Worm (Caenorhabditis elegans) whole organism, young adult: Measurements from ENCODE around the gene ben-1.
A peak's percentile ranks its signal among the peaks of the same experiment; 100 is the strongest.

Experiments
- C06A6.2 ChIP-seq: fragments of 200-800 bp; sonication (Bioruptor generic); conservative IDR thresholded peaks from 2 replicates; pipeline ENCODE4 v1.3.6; 2022; ENCODE audit warnings: missing genetic modification characterization, missing compliant biosample characterization
- D2030.7 ChIP-seq: fragments of 200-800 bp; sonication (Bioruptor generic); IDR thresholded peaks from 2 replicates; pipeline ENCODE4 v1.3.6; 2022; ENCODE audit warnings: missing genetic modification reagents, missing genetic modification characterization, missing compliant biosample characterization
- F33H1.4 ChIP-seq: fragments of 200-800 bp; sonication (Bioruptor generic); IDR thresholded peaks from 2 replicates; pipeline ENCODE4 v1.3.6; 2022; ENCODE audit warnings: missing genetic modification reagents, missing genetic modification characterization, missing compliant biosample characterization
- K12H6.12 ChIP-seq: fragments of 200-800 bp; sonication (Bioruptor generic); optimal IDR thresholded peaks from 2 replicates; lab custom pipeline; 2018; ENCODE audit warnings: mild to moderate bottlenecking, missing genetic modification characterization, missing compliant biosample characterization
- T26A5.8 ChIP-seq: sonication (generic microtip); optimal IDR thresholded peaks from 2 replicates; lab custom pipeline; 2016; ENCODE audit warnings: missing genetic modification characterization, missing compliant biosample characterization
- aptf-2 ChIP-seq: fragments of 200-800 bp; sonication (Bioruptor generic); conservative IDR thresholded peaks from 2 replicates; pipeline ENCODE4 v1.3.6; 2022; ENCODE audit warnings: missing genetic modification reagents, missing genetic modification characterization, missing compliant biosample characterization
- attf-5 ChIP-seq: fragments of 200-800 bp; sonication (Bioruptor generic); optimal IDR thresholded peaks from 2 replicates; lab custom pipeline; 2018; ENCODE audit warnings: mild to moderate bottlenecking, missing genetic modification characterization, missing compliant biosample characterization
- cebp-1 ChIP-seq, 2 experiments: fragments of 200-800 bp in 1 of 2; sonication (Bioruptor generic) in 1 of 2; sonication (generic microtip) in 1 of 2; IDR thresholded peaks in 1 of 2; optimal IDR thresholded peaks in 1 of 2; 2 replicates each; pipeline versions ENCODE4 v1.3.6 to Lab custom; 2017 to 2022; ENCODE audit warnings: missing compliant biosample characterization in 2 of 2, missing genetic modification characterization in 2 of 2, mild to moderate bottlenecking in 1 of 2, missing genetic modification reagents in 1 of 2, moderate library complexity in 1 of 2
- ceh-100 ChIP-seq: fragments of 200-800 bp; sonication (Bioruptor generic); IDR thresholded peaks from 2 replicates; pipeline ENCODE4 v1.3.6; 2022; ENCODE audit warnings: missing genetic modification reagents, missing genetic modification characterization, missing compliant biosample characterization
- ceh-27 ChIP-seq: fragments of 200-800 bp; sonication (Bioruptor generic); optimal IDR thresholded peaks from 2 replicates; lab custom pipeline; 2018; ENCODE audit warnings: mild to moderate bottlenecking, missing genetic modification characterization, moderate library complexity, missing compliant biosample characterization
- ceh-79 ChIP-seq: sonication (generic microtip); optimal IDR thresholded peaks from 2 replicates; lab custom pipeline; 2017; ENCODE audit warnings: mild to moderate bottlenecking, missing genetic modification characterization, missing compliant biosample characterization
- ceh-91 ChIP-seq: fragments of 200-800 bp; sonication (Bioruptor generic); IDR thresholded peaks from 2 replicates; pipeline ENCODE4 v1.3.6; 2022; ENCODE audit warnings: missing genetic modification reagents, missing genetic modification characterization, missing compliant biosample characterization
- egl-18 ChIP-seq: fragments of 200-800 bp; sonication (Bioruptor generic); IDR thresholded peaks from 2 replicates; pipeline ENCODE4 v1.3.6; 2022; ENCODE audit warnings: missing genetic modification reagents, missing genetic modification characterization, missing compliant biosample characterization
- fkh-3 ChIP-seq: sonication (generic microtip); optimal IDR thresholded peaks from 2 replicates; lab custom pipeline; 2016; ENCODE audit warnings: mild to moderate bottlenecking, missing genetic modification characterization, missing compliant biosample characterization
- gei-17 ChIP-seq: fragments of 200-800 bp; sonication (Bioruptor generic); optimal IDR thresholded peaks from 2 replicates; lab custom pipeline; 2018; ENCODE audit warnings: mild to moderate bottlenecking, missing genetic modification characterization, missing compliant biosample characterization
- him-1 ChIP-seq: sonication (generic microtip); optimal IDR thresholded peaks from 2 replicates; lab custom pipeline; 2016; ENCODE audit warnings: missing genotype, missing genetic modification reagents, missing genetic modification characterization, missing compliant biosample characterization
- hmg-1.2 ChIP-seq: fragments of 200-800 bp; sonication (Bioruptor generic); IDR thresholded peaks from 2 replicates; pipeline ENCODE4 v1.3.6; 2022; ENCODE audit warnings: missing genetic modification reagents, missing genetic modification characterization, missing compliant biosample characterization
- let-607 ChIP-seq, 2 experiments: fragments of 200-800 bp in 1 of 2; sonication (Bioruptor generic) in 1 of 2; sonication (generic microtip) in 1 of 2; optimal IDR thresholded peaks; 2 replicates each; lab custom pipeline; 2016 to 2018; ENCODE audit warnings: mild to moderate bottlenecking in 2 of 2, missing compliant biosample characterization in 2 of 2, missing genetic modification characterization in 2 of 2, moderate library complexity in 2 of 2, missing genotype in 1 of 2
- lin-35 ChIP-seq, 3 experiments: fragments of 150-350 bp in 2 of 3; sonication (generic microtip) in 1 of 3; optimal IDR thresholded peaks; 2 replicates each; lab custom pipeline; 2014 to 2018; ENCODE audit warnings: missing biosample characterization in 3 of 3, missing genetic modification characterization in 3 of 3, missing genetic modification reagents in 3 of 3
- lin-40 ChIP-seq: sonication (generic microtip); optimal IDR thresholded peaks from 2 replicates; lab custom pipeline; 2016; ENCODE audit warnings: missing genetic modification characterization, mild to moderate bottlenecking, missing compliant biosample characterization, missing genotype, missing genetic modification reagents
- lin-54 ChIP-seq: fragments of 200-800 bp; sonication (Bioruptor generic); optimal IDR thresholded peaks from 2 replicates; lab custom pipeline; 2018; ENCODE audit warnings: mild to moderate bottlenecking, missing genetic modification characterization, missing compliant biosample characterization
- lir-1 ChIP-seq: fragments of 200-800 bp; sonication (Bioruptor generic); conservative IDR thresholded peaks from 2 replicates; pipeline ENCODE4 v1.3.6; 2022; ENCODE audit warnings: missing genetic modification reagents, missing genetic modification characterization, missing compliant biosample characterization
- lsl-1 ChIP-seq: fragments of 200-800 bp; sonication (Bioruptor generic); optimal IDR thresholded peaks from 2 replicates; lab custom pipeline; 2018; ENCODE audit warnings: mild to moderate bottlenecking, missing genetic modification characterization, moderate library complexity, missing compliant biosample characterization
- lsy-27 ChIP-seq: sonication (generic microtip); optimal IDR thresholded peaks from 2 replicates; lab custom pipeline; 2017; ENCODE audit warnings: missing genetic modification characterization, mild to moderate bottlenecking, missing compliant biosample characterization, antibody characterized with exemption, missing genotype, borderline replicate concordance; ENCODE audit not compliant: insufficient read depth
- madf-6 ChIP-seq: fragments of 200-800 bp; sonication (Bioruptor generic); IDR thresholded peaks from 2 replicates; pipeline ENCODE4 v1.3.6; 2022; ENCODE audit warnings: missing genetic modification reagents, missing genetic modification characterization, missing compliant biosample characterization
- madf-8 ChIP-seq: fragments of 200-800 bp; sonication (Bioruptor generic); conservative IDR thresholded peaks from 2 replicates; pipeline ENCODE4 v1.3.6; 2022; ENCODE audit warnings: missing genetic modification reagents, missing genetic modification characterization, missing compliant biosample characterization
- mcd-1 ChIP-seq: fragments of 200-800 bp; sonication (Bioruptor generic); IDR thresholded peaks from 2 replicates; pipeline ENCODE4 v1.3.6; 2022; ENCODE audit warnings: missing genetic modification reagents, missing genetic modification characterization, missing compliant biosample characterization
- nfya-1 ChIP-seq: sonication (generic microtip); optimal IDR thresholded peaks from 2 replicates; lab custom pipeline; 2017; ENCODE audit warnings: antibody characterized with exemption, missing compliant biosample characterization, missing genetic modification characterization, borderline replicate concordance; ENCODE audit not compliant: insufficient read depth
- nfyb-1 ChIP-seq: fragments of 200-800 bp; sonication (Bioruptor generic); IDR thresholded peaks from 2 replicates; pipeline ENCODE4 v1.3.6; 2022; ENCODE audit warnings: missing genetic modification reagents, missing genetic modification characterization, missing compliant biosample characterization
- pbrm-1 ChIP-seq: fragments of 200-800 bp; sonication (Bioruptor generic); IDR thresholded peaks from 2 replicates; pipeline ENCODE4 v1.3.6; 2022; ENCODE audit warnings: missing genetic modification reagents, missing genetic modification characterization, missing compliant biosample characterization
- pha-4 ChIP-seq: fragments of 150-350 bp; sonication (generic microtip); optimal IDR thresholded peaks from 2 replicates; lab custom pipeline; 2014; ENCODE audit warnings: missing biosample characterization, missing genetic modification reagents, missing genetic modification characterization
- rec-8 ChIP-seq, 2 experiments: sonication (generic microtip); optimal IDR thresholded peaks; 2 replicates each; lab custom pipeline; 2016; ENCODE audit warnings: mild to moderate bottlenecking in 2 of 2, missing genetic modification characterization in 2 of 2, missing genetic modification reagents in 2 of 2, missing genotype in 2 of 2, missing biosample characterization in 1 of 2, missing compliant biosample characterization in 1 of 2, moderate library complexity in 1 of 2
- snpc-1.1 ChIP-seq: sonication (generic microtip); optimal IDR thresholded peaks from 2 replicates; lab custom pipeline; 2017; ENCODE audit warnings: missing genetic modification characterization, mild to moderate bottlenecking, missing compliant biosample characterization, antibody characterized with exemption, moderate library complexity, missing genotype, missing genetic modification reagents; ENCODE audit not compliant: insufficient read depth
- unc-130 ChIP-seq: sonication (generic microtip); optimal IDR thresholded peaks from 2 replicates; lab custom pipeline; 2016; ENCODE audit warnings: missing genetic modification reagents, missing genetic modification characterization, missing compliant biosample characterization
- unc-62 ChIP-seq: fragments of 150-350 bp; optimal IDR thresholded peaks from 2 replicates; lab custom pipeline; 2014; ENCODE audit warnings: missing biosample characterization, missing genetic modification reagents, missing genetic modification characterization
- xnd-1 ChIP-seq: sonication (generic microtip); optimal IDR thresholded peaks from 2 replicates; lab custom pipeline; 2016; ENCODE audit warnings: missing genotype, missing genetic modification reagents, missing genetic modification characterization, missing compliant biosample characterization
- zfh-2 ChIP-seq: fragments of 200-800 bp; sonication (Bioruptor generic); conservative IDR thresholded peaks from 2 replicates; pipeline ENCODE4 v1.3.6; 2022; ENCODE audit warnings: missing genetic modification reagents, missing genetic modification characterization, missing compliant biosample characterization
- zim-3 ChIP-seq: sonication (generic microtip); optimal IDR thresholded peaks from 2 replicates; lab custom pipeline; 2017; ENCODE audit warnings: mild to moderate bottlenecking, missing genetic modification characterization, moderate library complexity, missing compliant biosample characterization

The ben-1 gene

DNA sequence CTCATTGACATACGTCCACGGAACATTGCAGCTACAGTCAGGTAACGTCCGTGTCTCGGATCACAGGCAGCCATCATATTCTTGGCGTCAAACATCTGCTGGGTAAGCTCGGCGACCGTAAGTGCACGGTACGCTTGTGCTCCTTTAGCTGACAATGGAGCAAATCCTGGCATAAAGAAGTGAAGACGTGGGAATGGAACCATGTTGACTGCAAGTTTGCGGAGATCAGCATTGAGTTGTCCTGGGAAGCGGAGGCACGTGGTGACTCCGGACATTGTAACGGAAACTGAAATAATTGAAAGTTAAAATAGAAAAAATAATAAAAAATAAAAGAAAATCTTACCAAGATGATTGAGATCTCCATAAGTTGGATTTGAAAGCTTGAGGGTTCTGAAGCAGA lies 1.9 kb downstream of the ben-1 start:
- TF ChIP-seq nfya-1 (tag; lab: Kevin White, UChicago) (no peak), T26A5.8 (no peak), gei-17 (GFP tag; lab: Kevin White, UChicago) (no peak)

DNA sequence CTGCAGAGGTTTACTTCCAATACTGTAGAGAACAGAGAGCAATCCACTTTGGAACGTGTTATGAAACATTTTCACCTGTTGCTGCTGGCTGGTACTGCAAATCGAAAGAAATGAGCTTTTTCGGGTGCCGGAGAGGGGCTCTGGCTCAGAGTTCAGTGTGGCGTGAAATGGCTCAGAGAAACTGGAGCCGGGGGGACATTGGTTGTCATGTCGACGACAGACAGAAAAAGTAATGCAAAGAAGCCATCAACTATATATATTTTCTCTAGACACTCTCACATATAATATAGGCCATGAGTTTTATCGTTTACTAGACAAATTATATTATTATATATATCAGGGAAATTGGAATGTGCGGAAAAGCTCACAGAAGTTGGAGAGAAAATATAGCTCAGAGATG lies 4.0 kb downstream of the ben-1 start, which contains the start of gene cfap-20:
Gene cfap-20, minus strand, starts transcription at position 101 of the 400 bp plus-strand sequence.
- TF ChIP-seq unc-130 (GFP tag; lab: Kevin White, UChicago): no peak
- no peak for TF ChIP-seq rec-8 (tag; optimal IDR thresholded peaks at IDR 0.05; lab: Kevin White, UChicago)
- 0 out of 2 replicates have a peak, but pooled peaks have one; percentile 47 for TF ChIP-seq egl-18 (GFP tag; lab: Robert Waterston, UW)
- no peak for TF ChIP-seq him-1 (tag; lab: Kevin White, UChicago)
- TF ChIP-seq mcd-1: peak; percentile 29; the same call in 1 of the 2 replicates

DNA sequence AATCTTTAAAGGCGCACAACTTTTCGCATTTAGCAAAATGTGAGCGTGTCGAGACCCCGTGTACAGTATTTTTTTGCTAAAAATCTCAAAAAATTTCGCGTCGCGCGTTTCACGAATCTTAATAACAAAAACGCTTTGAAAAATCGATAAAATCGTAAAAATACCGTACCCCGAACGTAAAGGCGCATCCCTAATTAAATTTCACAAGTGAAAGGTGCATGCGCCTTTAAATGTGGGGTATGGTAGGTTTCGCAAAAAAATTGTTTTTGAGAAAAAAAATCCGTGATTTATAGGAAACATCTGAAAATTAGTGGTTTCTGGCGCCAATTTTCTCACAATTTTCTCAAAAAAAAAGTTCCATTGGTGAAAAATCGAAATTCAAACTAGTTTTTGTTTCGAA lies 7.3 kb downstream of the ben-1 start:
- TF ChIP-seq lir-1 (GFP tag; lab: Robert Waterston, UW) (no peak), D2030.7 (GFP tag; lab: Robert Waterston, UW) (0 out of 2 replicates have a peak, but pooled peaks have one; percentile 37), madf-6 (GFP tag; lab: Robert Waterston, UW) (peak; percentile 82), zfh-2 (GFP tag; lab: Robert Waterston, UW) (no peak), ceh-91 (GFP tag; lab: Robert Waterston, UW) (peak; percentile 46; the same call in 1 of the 2 replicates), ceh-100 (GFP tag; lab: Robert Waterston, UW) (peak; percentile 67), lsl-1 (GFP tag; lab: Kevin White, UChicago) (peak; percentile 96), madf-8 (GFP tag; lab: Robert Waterston, UW) (peak; percentile 50), pbrm-1 (GFP tag; lab: Robert Waterston, UW) (0 out of 2 replicates have a peak, but pooled peaks have one; percentile 27), lin-54 (GFP tag; lab: Kevin White, UChicago) (peak; percentile 31), F33H1.4 (peak; percentile 48), aptf-2 (GFP tag; lab: Robert Waterston, UW) (no peak), xnd-1 (peak; percentile 84)

DNA sequence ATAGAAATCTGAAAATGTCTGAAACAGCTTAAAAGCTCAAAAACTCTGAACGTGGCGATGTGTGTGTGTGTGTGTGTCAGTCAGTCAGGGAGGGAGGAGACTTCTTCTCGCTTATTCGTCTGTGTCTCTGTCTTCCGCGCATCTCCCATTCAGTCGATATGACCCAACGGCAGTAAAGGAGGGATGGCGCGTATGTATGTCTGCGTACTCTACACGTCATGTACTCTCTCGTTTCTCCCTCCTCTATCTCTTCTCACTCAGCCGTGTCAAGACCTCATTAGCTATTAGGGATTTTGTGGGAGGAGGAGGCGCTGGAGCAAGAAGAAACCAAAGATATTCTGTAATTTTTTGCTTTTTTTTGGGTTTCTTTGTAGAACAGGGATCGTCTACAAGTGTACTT lies 9.4 kb downstream of the ben-1 start:
- TF ChIP-seq ceh-79 (tag; lab: Kevin White, UChicago): no peak
- no peak for TF ChIP-seq gei-17 (GFP tag; lab: Kevin White, UChicago)
- TF ChIP-seq C06A6.2 (GFP tag; lab: Robert Waterston, UW): no peak
- no peak for TF ChIP-seq T26A5.8
- no peak for TF ChIP-seq lsy-27
- peak; percentile 55 for TF ChIP-seq unc-62 (GFP tag; lab: Kevin White, UChicago)
- peak; percentile 41 for TF ChIP-seq lin-40 (tag; lab: Kevin White, UChicago)
- peak; percentile 33 for TF ChIP-seq K12H6.12 (tag; lab: Kevin White, UChicago)
- no peak for TF ChIP-seq snpc-1.1
- TF ChIP-seq let-607 (tag; optimal IDR thresholded peaks at IDR 0.05; lab: Kevin White, UChicago): no peak
- TF ChIP-seq lin-35 (GFP tag; optimal IDR thresholded peaks at IDR 0.05; lab: Kevin White, UChicago): no peak
- TF ChIP-seq attf-5: peak; percentile 28
- TF ChIP-seq fkh-3 (tag; lab: Kevin White, UChicago): no peak
- 0 out of 2 replicates have a peak, but pooled peaks have one; percentile 19 for TF ChIP-seq nfyb-1 (GFP tag; lab: Robert Waterston, UW)
- no peak for TF ChIP-seq egl-18 (GFP tag; lab: Robert Waterston, UW)
- no peak for TF ChIP-seq cebp-1 (GFP tag; IDR thresholded peaks at IDR 0.05; lab: Robert Waterston, UW)
- TF ChIP-seq cebp-1 (tag; optimal IDR thresholded peaks at IDR 0.05; lab: Kevin White, UChicago): peak; percentile 40
- peak; percentile 89 for TF ChIP-seq hmg-1.2 (GFP tag; lab: Robert Waterston, UW)
- TF ChIP-seq ceh-27 (GFP tag; lab: Kevin White, UChicago): peak; percentile 48
- TF ChIP-seq mcd-1: 0 out of 2 replicates have a peak, but pooled peaks have one; percentile 24
- TF ChIP-seq zim-3 (tag; lab: Kevin White, UChicago): no peak
- peak; percentile 46; the same call in 1 of the 2 replicates for TF ChIP-seq zfh-2 (GFP tag; lab: Robert Waterston, UW)
- no peak for TF ChIP-seq pha-4 (tag; lab: Kevin White, UChicago)
